Fruit fly (Drosophila melanogaster): Measurements from ENCODE around the gene disco.

DNA sequence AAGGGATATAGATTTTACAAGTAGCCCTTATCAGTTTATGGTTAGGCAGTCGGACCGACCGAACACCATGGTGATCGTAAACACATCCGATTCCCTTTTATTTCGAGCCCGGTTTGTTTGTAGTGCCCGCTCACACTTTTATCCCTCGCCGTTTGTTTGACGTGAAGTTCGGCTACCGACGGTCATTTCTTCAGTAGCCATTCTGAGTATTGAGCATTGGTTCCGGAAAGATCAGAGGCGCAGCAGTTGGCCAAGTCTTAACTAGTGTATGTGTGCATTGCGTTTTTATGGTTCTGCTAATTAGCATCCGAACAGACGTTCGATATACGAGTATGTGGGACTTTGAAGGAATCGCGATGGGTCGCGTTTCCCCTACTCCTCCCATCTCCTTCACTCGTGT is 11.9 kb downstream of the disco start:
- no peak for TF ChIP-seq CG1620 (GFP tag; optimal IDR thresholded peaks at IDR 0.05)
- TF ChIP-seq kay (GFP tag; ENCODE audit: borderline replicate concordance): no peak
- no peak for TF ChIP-seq CG12768 (GFP tag; optimal IDR thresholded peaks at IDR 0.05)
- TF ChIP-seq cic (GFP tag; optimal IDR thresholded peaks at IDR 0.05): no peak
- no peak for TF ChIP-seq CG5204 (GFP tag; optimal IDR thresholded peaks at IDR 0.05)
- no peak for TF ChIP-seq CG14711 (tag; optimal IDR thresholded peaks at IDR 0.05)
- TF ChIP-seq Hr96 (GFP tag; optimal IDR thresholded peaks at IDR 0.05): no peak
